Worm (Caenorhabditis elegans) whole organism, L3 larva: ENCODE measurements around the gene srh-45.
A peak's percentile ranks its signal among the peaks of the same experiment; 100 is the strongest.

Source experiments
- ZK546.5 ChIP-seq: sonication (generic microtip); optimal IDR thresholded peaks from 2 replicates; lab custom pipeline; 2017; ENCODE audit warnings: missing biosample characterization, missing genetic modification characterization
- aly-2 ChIP-seq: fragments of 150-350 bp; optimal IDR thresholded peaks from 2 replicates; lab custom pipeline; 2014; ENCODE audit warnings: missing biosample characterization, missing genetic modification characterization
- ama-1 ChIP-seq: fragments of 150-350 bp; optimal IDR thresholded peaks from 2 replicates; lab custom pipeline; 2018
- ceh-16 ChIP-seq: sonication (generic microtip); optimal IDR thresholded peaks from 2 replicates; lab custom pipeline; 2017; ENCODE audit warnings: missing biosample characterization, missing genetic modification characterization
- ceh-9 ChIP-seq: sonication (generic microtip); optimal IDR thresholded peaks from 2 replicates; lab custom pipeline; 2018; ENCODE audit warnings: missing biosample characterization, missing genetic modification characterization
- daf-12 ChIP-seq: fragments of 150-350 bp; optimal IDR thresholded peaks from 2 replicates; lab custom pipeline; 2014; ENCODE audit warnings: missing biosample characterization, missing genetic modification reagents, missing genetic modification characterization
- egl-27 ChIP-seq: sonication (generic microtip); optimal IDR thresholded peaks from 4 replicates; lab custom pipeline; 2017; ENCODE audit warnings: missing biosample characterization, missing genetic modification reagents, missing genetic modification characterization
- egl-5 ChIP-seq: fragments of 150-350 bp; optimal IDR thresholded peaks from 2 replicates; lab custom pipeline; 2017; ENCODE audit warnings: missing biosample characterization, missing genetic modification reagents, missing genetic modification characterization, inconsistent platforms
- elt-1 ChIP-seq: fragments of 150-350 bp; optimal IDR thresholded peaks from 2 replicates; lab custom pipeline; 2014; ENCODE audit warnings: missing biosample characterization, missing genetic modification characterization
- elt-3 ChIP-seq, 3 experiments: fragments of 150-350 bp in 1 of 3; sonication (generic microtip) in 2 of 3; optimal IDR thresholded peaks; 2 replicates in 2 of 3; 4 replicates in 1 of 3; lab custom pipeline; 2014 to 2017; ENCODE audit warnings: missing biosample characterization in 3 of 3, missing genetic modification characterization in 3 of 3
- eor-1 ChIP-seq, 2 experiments: fragments of 150-350 bp; optimal IDR thresholded peaks; 2 replicates each; lab custom pipeline; 2014 to 2018; ENCODE audit warnings: missing biosample characterization in 2 of 2, missing genetic modification characterization in 2 of 2
- fkh-10 ChIP-seq: sonication (generic microtip); optimal IDR thresholded peaks from 2 replicates; lab custom pipeline; 2017; ENCODE audit warnings: missing biosample characterization, missing genetic modification reagents, missing genetic modification characterization
- fkh-2 ChIP-seq: fragments of 150-350 bp; optimal IDR thresholded peaks from 2 replicates; lab custom pipeline; 2014; ENCODE audit warnings: missing biosample characterization, missing genetic modification reagents, missing genetic modification characterization
- fos-1 ChIP-seq: fragments of 150-350 bp; optimal IDR thresholded peaks from 2 replicates; lab custom pipeline; 2014; ENCODE audit warnings: missing biosample characterization, missing genetic modification characterization
- hmg-11 ChIP-seq: sonication (generic microtip); optimal IDR thresholded peaks from 2 replicates; lab custom pipeline; 2016; ENCODE audit warnings: missing genetic modification characterization, missing compliant biosample characterization
- lsy-12 ChIP-seq: sonication (generic microtip); optimal IDR thresholded peaks from 2 replicates; lab custom pipeline; 2016; ENCODE audit warnings: mild to moderate bottlenecking, missing genetic modification characterization, missing compliant biosample characterization
- mml-1 ChIP-seq: fragments of 150-350 bp; sonication (generic microtip); optimal IDR thresholded peaks from 3 replicates; lab custom pipeline; 2014; ENCODE audit warnings: missing biosample characterization, missing genetic modification characterization
- nhr-12 ChIP-seq: fragments of 150-350 bp; optimal IDR thresholded peaks from 2 replicates; lab custom pipeline; 2014; ENCODE audit warnings: missing biosample characterization, missing genetic modification characterization
- nhr-23 ChIP-seq: fragments of 150-350 bp; optimal IDR thresholded peaks from 2 replicates; lab custom pipeline; 2014; ENCODE audit warnings: missing biosample characterization, missing genetic modification reagents, missing genetic modification characterization
- nhr-237 ChIP-seq: fragments of 150-350 bp; optimal IDR thresholded peaks from 2 replicates; lab custom pipeline; 2014; ENCODE audit warnings: missing biosample characterization, missing genetic modification characterization
- nhr-25 ChIP-seq: sonication (generic microtip); optimal IDR thresholded peaks from 2 replicates; lab custom pipeline; 2017; ENCODE audit warnings: missing biosample characterization, missing genetic modification characterization
- nhr-28 ChIP-seq: fragments of 150-350 bp; optimal IDR thresholded peaks from 2 replicates; lab custom pipeline; 2014; ENCODE audit warnings: missing biosample characterization, missing genetic modification characterization
- nhr-43 ChIP-seq: sonication (generic microtip); optimal IDR thresholded peaks from 2 replicates; lab custom pipeline; 2016; ENCODE audit warnings: mild to moderate bottlenecking, missing genetic modification characterization, missing compliant biosample characterization; ENCODE audit not compliant: poor library complexity, severe bottlenecking
- nhr-67 ChIP-seq: fragments of 150-350 bp; optimal IDR thresholded peaks from 2 replicates; lab custom pipeline; 2014; ENCODE audit warnings: missing biosample characterization, missing genetic modification characterization
- nhr-77 ChIP-seq: fragments of 150-350 bp; optimal IDR thresholded peaks from 2 replicates; lab custom pipeline; 2014; ENCODE audit warnings: missing biosample characterization, missing genetic modification characterization
- pha-4 ChIP-seq: fragments of 150-350 bp; optimal IDR thresholded peaks from 2 replicates; lab custom pipeline; 2014; ENCODE audit warnings: missing biosample characterization, missing genetic modification reagents, missing genetic modification characterization
- skn-1 ChIP-seq: fragments of 150-350 bp; optimal IDR thresholded peaks from 2 replicates; lab custom pipeline; 2014; ENCODE audit warnings: missing biosample characterization, missing genetic modification characterization
- tbx-2 ChIP-seq: sonication (generic microtip); optimal IDR thresholded peaks from 2 replicates; lab custom pipeline; 2016; ENCODE audit warnings: mild to moderate bottlenecking, missing genetic modification characterization, missing compliant biosample characterization
- unc-39 ChIP-seq: sonication (generic microtip); optimal IDR thresholded peaks from 4 replicates; lab custom pipeline; 2017; ENCODE audit warnings: missing biosample characterization, missing genetic modification characterization
- zag-1 ChIP-seq: fragments of 150-350 bp; optimal IDR thresholded peaks from 2 replicates; lab custom pipeline; 2014; ENCODE audit warnings: missing biosample characterization, missing genetic modification characterization
- ztf-11 ChIP-seq: fragments of 150-350 bp; optimal IDR thresholded peaks from 2 replicates; lab custom pipeline; 2014; ENCODE audit warnings: missing biosample characterization, missing genetic modification characterization

Gene srh-45

ce11 chrV:11304879-11305278, at the start of gene srh-45:
srh-45 (minus strand) TSS chrV:11304979.
- TF ChIP-seq ZK546.5 (tag; lab: Kevin White, UChicago) (no peak), fkh-10 (GFP tag; lab: Kevin White, UChicago) (no peak), egl-27 (tag; lab: Kevin White, UChicago) (no peak)

ce11 chrV:11354264-11354663, 49.5 kb upstream of the srh-45 start:
- TF ChIP-seq tbx-2 (tag; lab: Kevin White, UChicago) (no peak), egl-27 (tag; lab: Kevin White, UChicago) (no peak), nhr-25 (tag; lab: Kevin White, UChicago) (no peak), fkh-2 (no peak), eor-1 (tag; optimal IDR thresholded peaks at IDR 0.05; lab: Kevin White, UChicago) (no peak), daf-12 (no peak), unc-39 (no peak), nhr-237 (tag; lab: Kevin White, UChicago) (no peak), ama-1 (lab: Kevin White, UChicago) (no peak), nhr-23 (tag; lab: Kevin White, UChicago) (no peak), nhr-77 (tag; lab: Kevin White, UChicago) (no peak), ceh-16 (no peak), skn-1 (tag; lab: Kevin White, UChicago) (no peak)

DNA sequence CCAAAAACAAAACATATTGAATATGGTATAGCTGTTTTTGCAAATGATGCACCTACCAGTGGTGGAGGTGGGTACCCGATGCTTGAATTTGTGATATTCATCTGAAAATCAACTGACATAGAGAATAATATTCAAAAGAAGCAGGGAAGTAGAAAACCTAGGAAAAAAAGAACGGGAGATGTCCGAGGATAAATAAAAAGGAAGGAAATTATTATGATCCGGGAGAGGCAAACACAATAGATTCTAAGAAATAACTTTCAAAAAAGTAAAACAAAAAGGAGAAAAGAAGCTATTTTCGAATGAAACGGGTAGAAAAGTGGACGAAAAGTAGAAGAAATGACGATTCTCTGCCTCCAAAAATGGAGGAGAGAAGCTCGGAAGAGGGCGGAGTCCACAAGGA, 48.1 kb upstream of the srh-45 start, which contains the start of gene npr-25:
TSS of gene npr-25 (minus strand) at position 101 of the 400 bp plus-strand sequence.
- TF ChIP-seq egl-5 (tag; lab: Kevin White, UChicago) (no peak), elt-3 (tag; optimal IDR thresholded peaks at IDR 0.05; lab: Kevin White, UChicago) (no peak), nhr-12 (tag; lab: Kevin White, UChicago) (no peak), lsy-12 (tag; lab: Kevin White, UChicago) (no peak), mml-1 (tag; lab: Kevin White, UChicago) (no peak), aly-2 (tag; lab: Kevin White, UChicago) (no peak), fos-1 (tag; lab: Kevin White, UChicago) (no peak), ceh-16 (no peak)
- TF ChIP-seq, all 47 proteins: peak for 0

DNA sequence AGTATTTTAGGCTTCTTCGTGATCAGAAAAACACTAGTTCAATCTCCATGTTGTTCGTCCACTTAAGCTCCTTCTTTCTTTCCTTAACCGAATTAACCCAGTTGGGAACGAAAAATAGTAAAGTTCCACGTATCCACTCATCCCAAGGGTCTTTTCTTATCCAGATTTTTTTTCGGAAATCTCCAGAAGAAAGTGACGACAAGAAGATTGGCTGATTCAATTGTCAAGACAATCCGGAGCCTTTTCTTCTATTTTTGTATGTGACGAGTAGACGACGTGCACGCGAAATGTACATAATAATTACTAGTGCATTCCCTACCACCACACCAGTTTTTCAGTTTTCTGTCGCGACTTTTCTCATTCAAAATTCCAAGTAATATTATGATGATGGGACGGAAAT, 46.5 kb upstream of the srh-45 start:
- TF ChIP-seq fkh-10 (GFP tag; lab: Kevin White, UChicago) (peak; percentile 35), ZK546.5 (tag; lab: Kevin White, UChicago) (no peak), lsy-12 (tag; lab: Kevin White, UChicago) (no peak), ceh-9 (tag; lab: Kevin White, UChicago) (no peak), pha-4 (tag; lab: Kevin White, UChicago) (no peak)

- TF ChIP-seq nhr-67 (tag; lab: Kevin White, UChicago) (no peak), nhr-43 (peak; percentile 30), nhr-12 (tag; lab: Kevin White, UChicago) (no peak)
These were observed 42.1 kb upstream of the srh-45 start, which contains the start of gene grl-7 for ce11 chrV:11346912-11347311. grl-7 (minus strand) TSS chrV:11347012.

DNA sequence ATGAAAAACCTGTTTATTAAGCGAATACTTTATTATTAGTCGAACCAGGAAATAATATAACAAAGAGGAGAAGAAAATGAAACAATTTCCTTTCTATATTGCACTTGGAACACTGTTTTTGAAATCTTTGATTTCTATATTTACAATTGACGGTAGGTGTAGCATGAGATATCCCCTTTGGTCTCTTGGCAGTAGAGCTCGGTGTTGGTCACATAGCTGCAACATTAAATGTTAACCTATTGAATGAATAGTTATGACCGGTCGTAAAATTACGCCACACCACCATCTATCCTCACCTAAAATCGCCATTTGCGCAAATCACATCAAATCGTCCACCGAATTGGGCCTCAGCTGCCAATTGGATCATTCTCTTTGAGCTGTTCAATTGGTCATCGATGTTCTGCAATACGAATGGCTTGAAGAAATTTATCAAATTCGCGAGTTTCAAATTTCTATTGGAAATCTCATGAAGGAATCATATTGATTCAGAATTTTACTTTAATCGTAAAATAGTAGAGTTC, 40.1 kb upstream of the srh-45 start:
- TF ChIP-seq hmg-11 (no peak), nhr-237 (tag; lab: Kevin White, UChicago) (no peak), daf-12 (no peak)

ce11 chrV:11344112-11344511, 39.3 kb upstream of the srh-45 start:
- no peak for TF ChIP-seq zag-1 (tag; lab: Kevin White, UChicago)
- no peak for TF ChIP-seq ztf-11 (tag; lab: Kevin White, UChicago)
- peak; percentile 48 for TF ChIP-seq nhr-43
- TF ChIP-seq nhr-28 (tag; lab: Kevin White, UChicago): peak; percentile 15
- TF ChIP-seq elt-1 (tag; lab: Kevin White, UChicago): peak; percentile 60
- no peak for TF ChIP-seq ama-1 (lab: Kevin White, UChicago)
